Worm (Caenorhabditis elegans) whole organism, young adult: ENCODE measurements around the gene nurf-1.

Experiments
- F10E7.11 ChIP-seq: sonication (generic microtip); optimal IDR thresholded peaks from 2 replicates; lab custom pipeline; 2017; ENCODE audit warnings: mild to moderate bottlenecking, missing genetic modification characterization, moderate library complexity, missing compliant biosample characterization
- F22D6.2 ChIP-seq: sonication (generic microtip); optimal IDR thresholded peaks from 2 replicates; lab custom pipeline; 2016; ENCODE audit warnings: mild to moderate bottlenecking, missing genetic modification characterization, missing compliant biosample characterization
- F52B5.7 ChIP-seq: sonication (generic microtip); optimal IDR thresholded peaks from 2 replicates; lab custom pipeline; 2016; ENCODE audit warnings: mild to moderate bottlenecking, missing genetic modification characterization, missing compliant biosample characterization
- F57A8.1 ChIP-seq: fragments of 200-800 bp; sonication (Bioruptor generic); optimal IDR thresholded peaks from 2 replicates; lab custom pipeline; 2018; ENCODE audit warnings: mild to moderate bottlenecking, missing genetic modification characterization, moderate library complexity, missing compliant biosample characterization
- F57C9.4 ChIP-seq: sonication (generic microtip); optimal IDR thresholded peaks from 2 replicates; lab custom pipeline; 2017; ENCODE audit warnings: mild to moderate bottlenecking, missing genetic modification characterization, missing compliant biosample characterization
- Y53F4B.3 ChIP-seq: fragments of 200-800 bp; sonication (Bioruptor generic); IDR thresholded peaks from 2 replicates; pipeline ENCODE4 v1.3.6; 2022; ENCODE audit warnings: missing genetic modification reagents, missing genetic modification characterization, missing compliant biosample characterization
- Y53G8AR.9 ChIP-seq: fragments of 200-800 bp; sonication (Bioruptor generic); conservative IDR thresholded peaks from 2 replicates; pipeline ENCODE4 v1.3.6; 2022; ENCODE audit warnings: missing genetic modification reagents, missing genetic modification characterization, missing compliant biosample characterization
- Y79H2A.3 ChIP-seq: fragments of 200-800 bp; sonication (Bioruptor generic); conservative IDR thresholded peaks from 2 replicates; pipeline ENCODE4 v1.3.6; 2022; ENCODE audit warnings: missing genetic modification reagents, missing genetic modification characterization, missing compliant biosample characterization
- Y95B8A.8 ChIP-seq: fragments of 200-800 bp; sonication (Bioruptor generic); IDR thresholded peaks from 2 replicates; pipeline ENCODE4 v1.3.6; 2022; ENCODE audit warnings: missing genetic modification reagents, missing genetic modification characterization, missing compliant biosample characterization
- ZK185.1 ChIP-seq: sonication (generic microtip); optimal IDR thresholded peaks from 2 replicates; lab custom pipeline; 2016; ENCODE audit warnings: mild to moderate bottlenecking, missing genetic modification characterization, missing compliant biosample characterization; ENCODE audit not compliant: poor library complexity, severe bottlenecking
- ama-1 ChIP-seq, 3 experiments: fragments of 150-350 bp in 1 of 3; sonication (generic microtip) in 2 of 3; optimal IDR thresholded peaks; 2 replicates each; lab custom pipeline; 2014 to 2018; ENCODE audit warnings: missing biosample characterization in 2 of 3, missing genetic modification characterization in 2 of 3, missing genetic modification reagents in 2 of 3
- aptf-3 ChIP-seq: fragments of 200-800 bp; sonication (Bioruptor generic); IDR thresholded peaks from 2 replicates; pipeline ENCODE4 v1.3.6; 2022; ENCODE audit warnings: missing genetic modification characterization, missing compliant biosample characterization
- attf-6 ChIP-seq: fragments of 200-800 bp; sonication (Bioruptor generic); IDR thresholded peaks from 2 replicates; pipeline ENCODE4 v1.3.6; 2022; ENCODE audit warnings: missing genetic modification reagents, missing genetic modification characterization, missing compliant biosample characterization
- bed-1 ChIP-seq: fragments of 200-800 bp; sonication (Bioruptor generic); IDR thresholded peaks from 2 replicates; pipeline ENCODE4 v1.3.6; 2022; ENCODE audit warnings: missing genetic modification reagents, missing genetic modification characterization, missing compliant biosample characterization
- cebp-1 ChIP-seq, 2 experiments: fragments of 200-800 bp in 1 of 2; sonication (Bioruptor generic) in 1 of 2; sonication (generic microtip) in 1 of 2; IDR thresholded peaks in 1 of 2; optimal IDR thresholded peaks in 1 of 2; 2 replicates each; pipeline versions ENCODE4 v1.3.6 to Lab custom; 2017 to 2022; ENCODE audit warnings: missing compliant biosample characterization in 2 of 2, missing genetic modification characterization in 2 of 2, mild to moderate bottlenecking in 1 of 2, missing genetic modification reagents in 1 of 2, moderate library complexity in 1 of 2
- cebp-2 ChIP-seq: fragments of 200-800 bp; sonication (Bioruptor generic); IDR thresholded peaks from 2 replicates; pipeline ENCODE4 v1.3.6; 2022; ENCODE audit warnings: missing genetic modification characterization, missing compliant biosample characterization
- ceh-27 ChIP-seq: fragments of 200-800 bp; sonication (Bioruptor generic); optimal IDR thresholded peaks from 2 replicates; lab custom pipeline; 2018; ENCODE audit warnings: mild to moderate bottlenecking, missing genetic modification characterization, moderate library complexity, missing compliant biosample characterization
- ceh-79 ChIP-seq: sonication (generic microtip); optimal IDR thresholded peaks from 2 replicates; lab custom pipeline; 2017; ENCODE audit warnings: mild to moderate bottlenecking, missing genetic modification characterization, missing compliant biosample characterization
- ceh-91 ChIP-seq: fragments of 200-800 bp; sonication (Bioruptor generic); IDR thresholded peaks from 2 replicates; pipeline ENCODE4 v1.3.6; 2022; ENCODE audit warnings: missing genetic modification reagents, missing genetic modification characterization, missing compliant biosample characterization
- die-1 ChIP-seq: sonication (generic microtip); optimal IDR thresholded peaks from 2 replicates; lab custom pipeline; 2016; ENCODE audit warnings: missing genotype, mild to moderate bottlenecking, missing genetic modification characterization, missing compliant biosample characterization
- dpff-1 ChIP-seq: sonication (generic microtip); optimal IDR thresholded peaks from 2 replicates; lab custom pipeline; 2017; ENCODE audit warnings: mild to moderate bottlenecking, missing genetic modification characterization, missing compliant biosample characterization
- egl-44 ChIP-seq: fragments of 200-800 bp; sonication (Bioruptor generic); IDR thresholded peaks from 2 replicates; pipeline ENCODE4 v1.3.6; 2022; ENCODE audit warnings: missing genetic modification reagents, missing genetic modification characterization, missing compliant biosample characterization
- egrh-3 ChIP-seq: fragments of 200-800 bp; sonication (Bioruptor generic); IDR thresholded peaks from 2 replicates; pipeline ENCODE4 v1.3.6; 2022; ENCODE audit warnings: missing genetic modification reagents, missing genetic modification characterization, missing compliant biosample characterization
- ets-4 ChIP-seq: fragments of 200-800 bp; sonication (Bioruptor generic); optimal IDR thresholded peaks from 2 replicates; lab custom pipeline; 2018; ENCODE audit warnings: mild to moderate bottlenecking, missing genetic modification characterization, missing compliant biosample characterization
- fkh-3 ChIP-seq: sonication (generic microtip); optimal IDR thresholded peaks from 2 replicates; lab custom pipeline; 2016; ENCODE audit warnings: mild to moderate bottlenecking, missing genetic modification characterization, missing compliant biosample characterization
- him-1 ChIP-seq: sonication (generic microtip); optimal IDR thresholded peaks from 2 replicates; lab custom pipeline; 2016; ENCODE audit warnings: missing genotype, missing genetic modification reagents, missing genetic modification characterization, missing compliant biosample characterization
- hlh-12 ChIP-seq: sonication (generic microtip); optimal IDR thresholded peaks from 2 replicates; lab custom pipeline; 2016; ENCODE audit warnings: missing genetic modification characterization, missing compliant biosample characterization
- hmg-20 ChIP-seq: fragments of 200-800 bp; sonication (Bioruptor generic); IDR thresholded peaks from 2 replicates; pipeline ENCODE4 v1.3.6; 2022; ENCODE audit warnings: missing genetic modification reagents, missing genetic modification characterization, missing compliant biosample characterization
- hsf-1 ChIP-seq: fragments of 200-800 bp; sonication (Bioruptor generic); IDR thresholded peaks from 2 replicates; pipeline ENCODE4 v1.3.6; 2022; ENCODE audit warnings: missing genetic modification reagents, missing genetic modification characterization, missing compliant biosample characterization
- lag-1 ChIP-seq: fragments of 200-800 bp; sonication (Bioruptor generic); IDR thresholded peaks from 2 replicates; pipeline ENCODE4 v1.3.6; 2022; ENCODE audit warnings: missing genetic modification reagents, missing genetic modification characterization, missing compliant biosample characterization
- let-526 ChIP-seq: fragments of 200-800 bp; sonication (Bioruptor generic); IDR thresholded peaks from 2 replicates; pipeline ENCODE4 v1.3.6; 2022; ENCODE audit warnings: missing genetic modification reagents, missing genetic modification characterization, missing compliant biosample characterization
- let-607 ChIP-seq, 2 experiments: fragments of 200-800 bp in 1 of 2; sonication (Bioruptor generic) in 1 of 2; sonication (generic microtip) in 1 of 2; optimal IDR thresholded peaks; 2 replicates each; lab custom pipeline; 2016 to 2018; ENCODE audit warnings: mild to moderate bottlenecking in 2 of 2, missing compliant biosample characterization in 2 of 2, missing genetic modification characterization in 2 of 2, moderate library complexity in 2 of 2, missing genotype in 1 of 2
- lin-35 ChIP-seq, 3 experiments: fragments of 150-350 bp in 2 of 3; sonication (generic microtip) in 1 of 3; optimal IDR thresholded peaks; 2 replicates each; lab custom pipeline; 2014 to 2018; ENCODE audit warnings: missing biosample characterization in 3 of 3, missing genetic modification characterization in 3 of 3, missing genetic modification reagents in 3 of 3
- lir-1 ChIP-seq: fragments of 200-800 bp; sonication (Bioruptor generic); conservative IDR thresholded peaks from 2 replicates; pipeline ENCODE4 v1.3.6; 2022; ENCODE audit warnings: missing genetic modification reagents, missing genetic modification characterization, missing compliant biosample characterization
- madf-3 ChIP-seq: fragments of 200-800 bp; sonication (Bioruptor generic); IDR thresholded peaks from 2 replicates; pipeline ENCODE4 v1.3.6; 2022; ENCODE audit warnings: missing genetic modification reagents, missing genetic modification characterization, missing compliant biosample characterization
- mel-28 ChIP-seq: sonication (generic microtip); optimal IDR thresholded peaks from 2 replicates; lab custom pipeline; 2016; ENCODE audit warnings: borderline replicate concordance, mild to moderate bottlenecking, missing genetic modification characterization, missing compliant biosample characterization
- nhr-80 ChIP-seq: sonication (generic microtip); optimal IDR thresholded peaks from 2 replicates; lab custom pipeline; 2016; ENCODE audit warnings: missing genetic modification characterization, missing compliant biosample characterization
- nhr-90 ChIP-seq: sonication (generic microtip); optimal IDR thresholded peaks from 2 replicates; lab custom pipeline; 2016; ENCODE audit warnings: missing genotype, mild to moderate bottlenecking, missing genetic modification characterization, missing compliant biosample characterization
- rec-8 ChIP-seq, 2 experiments: sonication (generic microtip); optimal IDR thresholded peaks; 2 replicates each; lab custom pipeline; 2016; ENCODE audit warnings: mild to moderate bottlenecking in 2 of 2, missing genetic modification characterization in 2 of 2, missing genetic modification reagents in 2 of 2, missing genotype in 2 of 2, missing biosample characterization in 1 of 2, missing compliant biosample characterization in 1 of 2, moderate library complexity in 1 of 2
- repo-1 ChIP-seq: sonication (generic microtip); optimal IDR thresholded peaks from 2 replicates; lab custom pipeline; 2017; ENCODE audit warnings: mild to moderate bottlenecking, missing genetic modification characterization, missing compliant biosample characterization
- sdz-38 ChIP-seq: sonication (generic microtip); optimal IDR thresholded peaks from 2 replicates; lab custom pipeline; 2016; ENCODE audit warnings: missing genotype, missing genetic modification characterization, missing compliant biosample characterization
- sea-2 ChIP-seq: fragments of 200-800 bp; sonication (Bioruptor generic); IDR thresholded peaks from 2 replicates; pipeline ENCODE4 v1.3.6; 2022; ENCODE audit warnings: missing genetic modification characterization, missing compliant biosample characterization
- snpc-3.4 ChIP-seq: sonication (generic microtip); optimal IDR thresholded peaks from 2 replicates; lab custom pipeline; 2017; ENCODE audit warnings: missing genetic modification characterization, mild to moderate bottlenecking, missing compliant biosample characterization, antibody characterized with exemption, moderate library complexity, missing genotype, missing genetic modification reagents
- tlf-1 ChIP-seq: fragments of 200-800 bp; sonication (Bioruptor generic); optimal IDR thresholded peaks from 2 replicates; lab custom pipeline; 2018; ENCODE audit warnings: mild to moderate bottlenecking, missing genetic modification characterization, missing compliant biosample characterization
- unc-130 ChIP-seq: sonication (generic microtip); optimal IDR thresholded peaks from 2 replicates; lab custom pipeline; 2016; ENCODE audit warnings: missing genetic modification reagents, missing genetic modification characterization, missing compliant biosample characterization
- xnd-1 ChIP-seq: sonication (generic microtip); optimal IDR thresholded peaks from 2 replicates; lab custom pipeline; 2016; ENCODE audit warnings: missing genotype, missing genetic modification reagents, missing genetic modification characterization, missing compliant biosample characterization
- ztf-26 ChIP-seq: sonication (generic microtip); optimal IDR thresholded peaks from 2 replicates; lab custom pipeline; 2017; ENCODE audit warnings: missing genetic modification characterization, missing compliant biosample characterization

nurf-1 gene

DNA sequence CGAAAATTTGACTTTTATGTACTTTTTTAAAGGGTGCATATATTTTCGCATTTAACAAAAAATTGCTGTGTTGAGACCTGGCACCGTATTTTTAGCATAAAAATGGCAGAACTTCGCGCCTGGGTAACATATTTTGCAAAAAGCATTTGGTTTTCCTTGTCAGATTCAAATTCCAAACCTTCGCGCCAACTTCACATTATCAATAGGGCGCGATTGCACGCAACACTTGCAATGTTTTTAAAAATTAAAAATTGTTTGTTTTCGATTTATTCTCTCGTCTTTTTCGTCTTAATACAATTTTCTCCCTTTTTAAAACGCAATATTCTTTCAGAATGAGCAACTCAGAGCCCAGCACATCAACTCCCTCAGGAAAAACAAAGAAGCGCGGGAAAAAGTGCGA is 6.9 kb upstream of the nurf-1 start, which contains the start of gene mes-2 (continued):
- no peak for TF ChIP-seq F57C9.4
- TF ChIP-seq sdz-38, result no peak
- no peak for TF ChIP-seq F57A8.1 (GFP tag; lab: Kevin White, UChicago)
- TF ChIP-seq sea-2, result no peak
- TF ChIP-seq madf-3, result no peak
- TF ChIP-seq ceh-79 (tag; lab: Kevin White, UChicago), result no peak
- no peak for TF ChIP-seq mel-28 (tag; lab: Kevin White, UChicago)
- no peak for TF ChIP-seq Y95B8A.8
- TF ChIP-seq bed-1 (GFP tag; lab: Robert Waterston, UW), result no peak
- TF ChIP-seq cebp-2 (GFP tag; lab: Robert Waterston, UW), result no peak
- no peak for TF ChIP-seq ets-4 (GFP tag; lab: Kevin White, UChicago)
- no peak for TF ChIP-seq hsf-1
- TF ChIP-seq egl-44 (GFP tag; lab: Robert Waterston, UW), result no peak
- peak; percentile 31 for TF ChIP-seq xnd-1 (tag; lab: Kevin White, UChicago)
- TF ChIP-seq lag-1, result no peak
- TF ChIP-seq repo-1 (tag; lab: Kevin White, UChicago), result no peak
- TF ChIP-seq die-1 (tag; lab: Kevin White, UChicago), result no peak
- TF ChIP-seq ama-1 (optimal IDR thresholded peaks at IDR 0.05; lab: Kevin White, UChicago), result no peak
- TF ChIP-seq ama-1 (GFP tag; optimal IDR thresholded peaks at IDR 0.05; lab: Kevin White, UChicago), result no peak
- TF ChIP-seq nhr-80, result no peak
- TF ChIP-seq F22D6.2 (tag; lab: Kevin White, UChicago), result no peak
- TF ChIP-seq F10E7.11, result no peak
- no peak for TF ChIP-seq ZK185.1 (tag; lab: Kevin White, UChicago)
- TF ChIP-seq rec-8 (tag; optimal IDR thresholded peaks at IDR 0.05; lab: Kevin White, UChicago), result no peak
- TF ChIP-seq let-526 (GFP tag; lab: Robert Waterston, UW), result no peak
- no peak for TF ChIP-seq dpff-1 (tag; lab: Kevin White, UChicago)
- no peak for TF ChIP-seq egrh-3 (GFP tag; lab: Robert Waterston, UW)
- no peak for TF ChIP-seq him-1 (tag; lab: Kevin White, UChicago)
- TF ChIP-seq lin-35 (GFP tag; optimal IDR thresholded peaks at IDR 0.05; lab: Kevin White, UChicago), result peak; percentile 71 to 94 (median 75)
- no peak for TF ChIP-seq cebp-1 (GFP tag; IDR thresholded peaks at IDR 0.05; lab: Robert Waterston, UW)
- no peak for TF ChIP-seq cebp-1 (tag; optimal IDR thresholded peaks at IDR 0.05; lab: Kevin White, UChicago)
- TF ChIP-seq Y53F4B.3, result no peak
- no peak for TF ChIP-seq hlh-12 (tag; lab: Kevin White, UChicago)
- no peak for TF ChIP-seq F52B5.7 (tag; lab: Kevin White, UChicago)
- TF ChIP-seq Y53G8AR.9 (GFP tag; lab: Robert Waterston, UW), result 0 out of 2 replicates have a peak, but pooled peaks have one; percentile 15
- 0 out of 2 replicates have a peak, but pooled peaks have one; percentile 29 for TF ChIP-seq lir-1 (GFP tag; lab: Robert Waterston, UW)
- no peak for TF ChIP-seq aptf-3 (GFP tag; lab: Robert Waterston, UW)
- no peak for TF ChIP-seq let-607 (tag; optimal IDR thresholded peaks at IDR 0.05; lab: Kevin White, UChicago)
- no peak for TF ChIP-seq unc-130 (GFP tag; lab: Kevin White, UChicago)
- TF ChIP-seq ceh-91, result peak; percentile 47; the same call in 1 of the 2 replicates
- peak; percentile 1 for TF ChIP-seq ceh-27 (GFP tag; lab: Kevin White, UChicago)
- no peak for TF ChIP-seq snpc-3.4 (tag; lab: Kevin White, UChicago)
- TF ChIP-seq nhr-90 (tag; lab: Kevin White, UChicago), result no peak
- TF ChIP-seq tlf-1 (GFP tag; lab: Kevin White, UChicago), result no peak
- no peak for TF ChIP-seq ztf-26 (tag; lab: Kevin White, UChicago)
- TF ChIP-seq Y79H2A.3, result no peak
- TF ChIP-seq attf-6 (GFP tag; lab: Robert Waterston, UW), result no peak
- TF ChIP-seq fkh-3 (tag; lab: Kevin White, UChicago), result no peak
- no peak for TF ChIP-seq hmg-20 (GFP tag; lab: Robert Waterston, UW)
